Fruit fly (Drosophila melanogaster): ENCODE results near the gene Aasdh.

Aasdh gene

dm6 chr2L:8478379-8478778 lies 29.0 kb upstream of the Aasdh start:
- TF ChIP-seq Myc (optimal IDR thresholded peaks at IDR 0.05) (no peak), GATAd (GFP tag; optimal IDR thresholded peaks at IDR 0.05) (no peak), dmrt93B (GFP tag; optimal IDR thresholded peaks at IDR 0.05) (no peak), dsf (GFP tag; optimal IDR thresholded peaks at IDR 0.05; ENCODE audit: borderline replicate concordance) (no peak), tai (GFP tag; optimal IDR thresholded peaks at IDR 0.05) (no peak), dl (GFP tag; optimal IDR thresholded peaks at IDR 0.05; ENCODE audit: insufficient read depth in 1 of 2, partially characterized antibody in 2 of 2) (peak; percentile 68 to 70), brk (GFP tag; optimal IDR thresholded peaks at IDR 0.05) (no peak), Hnf4 (GFP tag; optimal IDR thresholded peaks at IDR 0.05) (no peak), ey (GFP tag; optimal IDR thresholded peaks at IDR 0.05) (no peak), OdsH (GFP tag; optimal IDR thresholded peaks at IDR 0.05) (no peak), Mio (GFP tag; optimal IDR thresholded peaks at IDR 0.05) (no peak), Hr78 (GFP tag; optimal IDR thresholded peaks at IDR 0.05) (no peak), lola (GFP tag; optimal IDR thresholded peaks at IDR 0.05) (no peak), Vsx2 (GFP tag; optimal IDR thresholded peaks at IDR 0.05; ENCODE audit: partially characterized antibody) (peak; percentile 29), Sp1 (GFP tag; optimal IDR thresholded peaks at IDR 0.05) (no peak), CrebA (GFP tag; optimal IDR thresholded peaks at IDR 0.05; ENCODE audit: borderline replicate concordance) (no peak), rgr (GFP tag; optimal IDR thresholded peaks at IDR 0.05) (no peak), Dif (GFP tag; optimal IDR thresholded peaks at IDR 0.05; ENCODE audit: partially characterized antibody) (peak; percentile 73), pan (optimal IDR thresholded peaks at IDR 0.05) (no peak), woc (GFP tag; optimal IDR thresholded peaks at IDR 0.05) (no peak), fru (GFP tag; optimal IDR thresholded peaks at IDR 0.05) (no peak), HLH106 (tag; optimal IDR thresholded peaks at IDR 0.05) (no peak), Hr83 (GFP tag; optimal IDR thresholded peaks at IDR 0.05; ENCODE audit: poor library complexity, severe bottlenecking) (peak; percentile 37), Abd-B (GFP tag; optimal IDR thresholded peaks at IDR 0.05) (no peak), CG32264 (GFP tag; optimal IDR thresholded peaks at IDR 0.05) (no peak), br (GFP tag; optimal IDR thresholded peaks at IDR 0.05) (no peak), usp (GFP tag; optimal IDR thresholded peaks at IDR 0.05) (no peak), psq (GFP tag; optimal IDR thresholded peaks at IDR 0.05) (no peak), foxo (GFP tag; optimal IDR thresholded peaks at IDR 0.05) (no peak)

dm6 chr2L:8477971-8478370 lies 28.6 kb upstream of the Aasdh start:
- TF ChIP-seq Mio (GFP tag; optimal IDR thresholded peaks at IDR 0.05) (no peak), Myc (optimal IDR thresholded peaks at IDR 0.05) (peak; percentile 74), N (GFP tag; optimal IDR thresholded peaks at IDR 0.05) (peak; percentile 83)

- TF ChIP-seq Jra (GFP tag; optimal IDR thresholded peaks at IDR 0.05): no peak
- TF ChIP-seq N (GFP tag; optimal IDR thresholded peaks at IDR 0.05): no peak
- no peak for TF ChIP-seq Vsx2 (GFP tag; optimal IDR thresholded peaks at IDR 0.05; ENCODE audit: partially characterized antibody)
Measured at dm6 chr2L:8477049-8477448, 27.7 kb upstream of the Aasdh start, which contains the start of gene CheA29a. TSS of gene CheA29a (plus strand) at chr2L:8477349.

- TF ChIP-seq Jra (GFP tag; optimal IDR thresholded peaks at IDR 0.05) (peak; percentile 21), CG9705 (GFP tag; optimal IDR thresholded peaks at IDR 0.05) (peak; percentile 70), Rel (GFP tag; optimal IDR thresholded peaks at IDR 0.05) (no peak), Rel (tag; optimal IDR thresholded peaks at IDR 0.05) (peak; percentile 8), CG32264 (GFP tag; optimal IDR thresholded peaks at IDR 0.05) (peak; percentile 73), h (GFP tag; optimal IDR thresholded peaks at IDR 0.05) (peak; percentile 85), Hnf4 (GFP tag; optimal IDR thresholded peaks at IDR 0.05) (peak; percentile 42), usp (GFP tag; optimal IDR thresholded peaks at IDR 0.05) (no peak), foxo (GFP tag; optimal IDR thresholded peaks at IDR 0.05) (peak; percentile 36 to 76), HLH106 (tag; optimal IDR thresholded peaks at IDR 0.05) (peak; percentile 78), sage (GFP tag; optimal IDR thresholded peaks at IDR 0.05) (peak; percentile 32), N (GFP tag; optimal IDR thresholded peaks at IDR 0.05) (no peak), fru (GFP tag; optimal IDR thresholded peaks at IDR 0.05) (peak; percentile 86), Dfd (GFP tag; optimal IDR thresholded peaks at IDR 0.05) (no peak), sv (GFP tag; optimal IDR thresholded peaks at IDR 0.05) (no peak), ey (GFP tag; optimal IDR thresholded peaks at IDR 0.05) (peak; percentile 88), Hr83 (GFP tag; optimal IDR thresholded peaks at IDR 0.05; ENCODE audit: poor library complexity, severe bottlenecking) (no peak), psq (GFP tag; optimal IDR thresholded peaks at IDR 0.05) (peak; percentile 73), OdsH (GFP tag; optimal IDR thresholded peaks at IDR 0.05) (peak; percentile 74), Myc (optimal IDR thresholded peaks at IDR 0.05) (no peak), Vsx2 (GFP tag; optimal IDR thresholded peaks at IDR 0.05; ENCODE audit: partially characterized antibody) (no peak), rgr (GFP tag; optimal IDR thresholded peaks at IDR 0.05) (peak; percentile 73), jim (GFP tag; optimal IDR thresholded peaks at IDR 0.05) (no peak), GATAd (GFP tag; optimal IDR thresholded peaks at IDR 0.05) (no peak), brk (GFP tag; optimal IDR thresholded peaks at IDR 0.05) (peak; percentile 73), woc (GFP tag; optimal IDR thresholded peaks at IDR 0.05) (peak; percentile 74), dmrt93B (GFP tag; optimal IDR thresholded peaks at IDR 0.05) (peak; percentile 76), lola (GFP tag; optimal IDR thresholded peaks at IDR 0.05) (no peak), Sp1 (GFP tag; optimal IDR thresholded peaks at IDR 0.05) (peak; percentile 82), br (GFP tag; optimal IDR thresholded peaks at IDR 0.05) (peak; percentile 83)
Measured at dm6 chr2L:8473448-8473847, 24.1 kb upstream of the Aasdh start.
